Fruit fly (Drosophila melanogaster): ENCODE data around the gene Nup160.

- TF ChIP-seq Clk (GFP tag; optimal IDR thresholded peaks at IDR 0.05) (no peak), kay (GFP tag; ENCODE audit: borderline replicate concordance) (peak; percentile 11), tj (GFP tag; optimal IDR thresholded peaks at IDR 0.05) (no peak), bab1 (GFP tag; optimal IDR thresholded peaks at IDR 0.05) (no peak), cnc (optimal IDR thresholded peaks at IDR 0.05) (no peak), cic (GFP tag; optimal IDR thresholded peaks at IDR 0.05) (no peak), CG1620 (GFP tag; optimal IDR thresholded peaks at IDR 0.05) (no peak), pad (GFP tag; optimal IDR thresholded peaks at IDR 0.05) (no peak), CG7101 (tag; optimal IDR thresholded peaks at IDR 0.05) (no peak), Crg-1 (GFP tag; optimal IDR thresholded peaks at IDR 0.05) (no peak)
Observed at dm6 chr2L:11167997-11168396, 44.4 kb downstream of the Nup160 start.
